Fruit fly (Drosophila melanogaster) whole organism, embryonic: ENCODE data around the gene eIF2alpha.

Experiments
- Asciz ChIP-seq: fragments of 200-800 bp; sonication (Bioruptor generic); optimal IDR thresholded peaks from 2 replicates; lab custom pipeline; 2017; ENCODE audit warnings: missing biosample characterization, mild to moderate bottlenecking, missing genetic modification characterization, missing genetic modification reagents
- Atf3 ChIP-seq: fragments of 200-800 bp; sonication (Bioruptor generic); optimal IDR thresholded peaks from 3 replicates; lab custom pipeline; 2016; ENCODE audit warnings: missing biosample characterization, missing genetic modification characterization
- B-H2 ChIP-seq: fragments of 200-800 bp; sonication (Bioruptor generic); optimal IDR thresholded peaks from 2 replicates; lab custom pipeline; 2018; ENCODE audit warnings: missing biosample characterization, mild to moderate bottlenecking, missing genetic modification characterization
- CG10366 ChIP-seq: fragments of 200-800 bp; sonication (Bioruptor generic); IDR thresholded peaks from 2 replicates; pipeline ENCODE4 v1.3.6; 2022; ENCODE audit warnings: missing biosample characterization, missing genetic modification characterization
- CG10979 ChIP-seq: fragments of 200-800 bp; sonication (Bioruptor generic); optimal IDR thresholded peaks from 2 replicates; lab custom pipeline; 2018; ENCODE audit warnings: missing biosample characterization, mild to moderate bottlenecking, missing genetic modification characterization, moderate library complexity
- CG12236 ChIP-seq: fragments of 200-800 bp; sonication (Bioruptor generic); optimal IDR thresholded peaks from 2 replicates; lab custom pipeline; 2016; ENCODE audit warnings: missing biosample characterization, missing genetic modification characterization
- CG12299 ChIP-seq: fragments of 200-800 bp; sonication (Bioruptor generic); optimal IDR thresholded peaks from 2 replicates; lab custom pipeline; 2018; ENCODE audit warnings: missing biosample characterization, mild to moderate bottlenecking, missing genetic modification characterization
- CG13123 ChIP-seq: fragments of 200-800 bp; sonication (Bioruptor generic); optimal IDR thresholded peaks from 2 replicates; lab custom pipeline; 2016; ENCODE audit warnings: missing biosample characterization, missing genetic modification characterization
- CG17186 ChIP-seq: fragments of 200-800 bp; sonication (Bioruptor generic); optimal IDR thresholded peaks from 3 replicates; lab custom pipeline; 2017; ENCODE audit warnings: missing biosample characterization, missing genetic modification reagents, missing genetic modification characterization
- CG18764 ChIP-seq: fragments of 200-800 bp; sonication (Bioruptor generic); optimal IDR thresholded peaks from 3 replicates; lab custom pipeline; 2016; ENCODE audit warnings: missing biosample characterization, missing genetic modification characterization
- CG2678 ChIP-seq: fragments of 200-800 bp; sonication (Bioruptor generic); optimal IDR thresholded peaks from 3 replicates; lab custom pipeline; 2019; ENCODE audit warnings: missing biosample characterization, mild to moderate bottlenecking, missing genetic modification characterization, moderate library complexity
- CG30020 ChIP-seq: fragments of 200-800 bp; optimal IDR thresholded peaks from 2 replicates; lab custom pipeline; 2019; ENCODE audit warnings: missing biosample characterization, mild to moderate bottlenecking, missing genetic modification characterization, moderate library complexity
- CG5953 ChIP-seq: fragments of 200-800 bp; sonication (Bioruptor generic); IDR thresholded peaks from 2 replicates; pipeline ENCODE4 v1.3.6; 2022; ENCODE audit warnings: missing biosample characterization, missing genetic modification characterization
- CG8089 ChIP-seq: fragments of 200-800 bp; sonication (Bioruptor generic); optimal IDR thresholded peaks from 3 replicates; lab custom pipeline; 2016; ENCODE audit warnings: missing biosample characterization, missing genetic modification characterization
- CG8290 ChIP-seq, 3 experiments: fragments of 200-800 bp; sonication (Bioruptor generic); optimal IDR thresholded peaks; 2 replicates each; lab custom pipeline; 2016 to 2019; ENCODE audit warnings: missing biosample characterization in 3 of 3, missing genetic modification characterization in 3 of 3, mild to moderate bottlenecking in 2 of 3, moderate library complexity in 1 of 3
- CTCF ChIP-seq: fragments of 200-800 bp; sonication (Bioruptor generic); optimal IDR thresholded peaks from 2 replicates; lab custom pipeline; 2017; ENCODE audit warnings: missing biosample characterization, mild to moderate bottlenecking, missing genetic modification characterization, moderate library complexity
- Dfd ChIP-seq, 2 experiments: fragments of >200 bp; optimal IDR thresholded peaks; 2 replicates each; lab custom pipeline; 2017; ENCODE audit warnings: missing biosample characterization in 2 of 2, missing genetic modification characterization in 2 of 2
- Dll ChIP-seq: fragments of 200-800 bp; sonication (Bioruptor generic); IDR thresholded peaks from 4 replicates; pipeline ENCODE4 v1.3.6; 2022; ENCODE audit warnings: missing biosample characterization, missing genetic modification characterization; ENCODE audit not compliant: partially characterized antibody
- Drgx ChIP-seq: fragments of 200-800 bp; sonication (Bioruptor generic); IDR thresholded peaks from 2 replicates; pipeline ENCODE4 v1.3.6; 2022; ENCODE audit warnings: missing biosample characterization, missing genetic modification characterization
- E2f2 ChIP-seq: fragments of 200-800 bp; sonication (Bioruptor generic); IDR thresholded peaks from 2 replicates; pipeline ENCODE4 v1.3.6; 2022; ENCODE audit warnings: missing biosample characterization, missing genetic modification characterization
- ERR ChIP-seq: fragments of 200-800 bp; sonication (Bioruptor generic); optimal IDR thresholded peaks from 2 replicates; lab custom pipeline; 2016; ENCODE audit warnings: missing biosample characterization, missing genetic modification characterization
- Fer1 ChIP-seq: fragments of 200-800 bp; sonication (Bioruptor generic); optimal IDR thresholded peaks from 2 replicates; lab custom pipeline; 2017; ENCODE audit warnings: missing biosample characterization, mild to moderate bottlenecking, missing genetic modification characterization
- Gug ChIP-seq: fragments of 200-800 bp; sonication (Bioruptor generic); IDR thresholded peaks from 4 replicates; pipeline ENCODE4 v1.3.6; 2022; ENCODE audit warnings: missing biosample characterization, missing genetic modification characterization
- Hey ChIP-seq: fragments of 200-800 bp; sonication (Bioruptor generic); optimal IDR thresholded peaks from 3 replicates; lab custom pipeline; 2018; ENCODE audit warnings: missing biosample characterization, mild to moderate bottlenecking, missing genetic modification characterization
- Meics ChIP-seq: fragments of 200-800 bp; sonication (Bioruptor generic); optimal IDR thresholded peaks from 2 replicates; lab custom pipeline; 2017; ENCODE audit warnings: missing biosample characterization, mild to moderate bottlenecking, missing genetic modification characterization
- Mrtf ChIP-seq: fragments of 200-800 bp; sonication (Bioruptor generic); IDR thresholded peaks from 3 replicates; pipeline ENCODE4 v1.3.6; 2022; ENCODE audit warnings: missing biosample characterization, missing genetic modification characterization
- Oli ChIP-seq: fragments of 200-800 bp; sonication (Bioruptor generic); optimal IDR thresholded peaks from 2 replicates; lab custom pipeline; 2018; ENCODE audit warnings: missing biosample characterization, mild to moderate bottlenecking, missing genetic modification characterization, moderate library complexity
- TFAM ChIP-seq: fragments of 200-800 bp; sonication (Bioruptor generic); optimal IDR thresholded peaks from 2 replicates; lab custom pipeline; 2017; ENCODE audit warnings: missing biosample characterization, missing genetic modification characterization, inconsistent platforms
- Vsx1 ChIP-seq: fragments of 200-800 bp; sonication (Bioruptor generic); optimal IDR thresholded peaks from 2 replicates; lab custom pipeline; 2017; ENCODE audit warnings: missing biosample characterization, mild to moderate bottlenecking, missing genetic modification characterization, missing genetic modification reagents
- YL-1 ChIP-seq: fragments of 200-800 bp; sonication (Bioruptor generic); optimal IDR thresholded peaks from 3 replicates; lab custom pipeline; 2017; ENCODE audit warnings: missing biosample characterization, mild to moderate bottlenecking, missing genetic modification characterization
- bowl ChIP-seq: fragments of 200-800 bp; sonication (Bioruptor generic); IDR thresholded peaks from 2 replicates; pipeline ENCODE4 v1.3.6; 2022; ENCODE audit warnings: missing biosample characterization, missing genetic modification characterization
- chinmo ChIP-seq: fragments of 200-800 bp; sonication (Bioruptor generic); IDR thresholded peaks from 4 replicates; pipeline ENCODE4 v1.3.6; 2022; ENCODE audit warnings: missing biosample characterization, missing genetic modification characterization; ENCODE audit not compliant: partially characterized antibody
- dpn ChIP-seq, 2 experiments: fragments of 200-800 bp; sonication (Bioruptor generic); optimal IDR thresholded peaks; 3 replicates each; lab custom pipeline; 2016; ENCODE audit warnings: missing biosample characterization in 2 of 2, missing genetic modification characterization in 2 of 2
- en ChIP-seq: fragments of 200-800 bp; sonication (Bioruptor generic); optimal IDR thresholded peaks from 2 replicates; lab custom pipeline; 2016; ENCODE audit warnings: missing biosample characterization, missing genetic modification characterization
- ewg ChIP-seq: fragments of 200-800 bp; sonication (Bioruptor generic); optimal IDR thresholded peaks from 3 replicates; lab custom pipeline; 2017; ENCODE audit warnings: mild to moderate bottlenecking, missing biosample characterization, missing genetic modification reagents, missing genetic modification characterization
- exex ChIP-seq: fragments of 200-800 bp; sonication (Bioruptor generic); optimal IDR thresholded peaks from 4 replicates; lab custom pipeline; 2018; ENCODE audit warnings: missing biosample characterization, mild to moderate bottlenecking, missing genetic modification characterization, moderate library complexity
- grn ChIP-seq: fragments of 200-800 bp; sonication (Bioruptor generic); optimal IDR thresholded peaks from 3 replicates; lab custom pipeline; 2017; ENCODE audit warnings: missing biosample characterization, missing genetic modification characterization
- lov ChIP-seq, 2 experiments: fragments of 200-800 bp in 1 of 2; fragments of >200 bp in 1 of 2; sonication (Bioruptor generic) in 1 of 2; IDR thresholded peaks in 1 of 2; optimal IDR thresholded peaks in 1 of 2; 2 replicates in 1 of 2; 3 replicates in 1 of 2; pipeline versions ENCODE4 v1.3.6 to Lab custom; 2017 to 2022; ENCODE audit warnings: missing biosample characterization in 1 of 2, missing genetic modification characterization in 1 of 2
- nerfin-2 ChIP-seq: fragments of 200-800 bp; sonication (Bioruptor generic); IDR thresholded peaks from 2 replicates; pipeline ENCODE4 v1.3.6; 2022; ENCODE audit warnings: missing biosample characterization, missing genetic modification characterization; ENCODE audit not compliant: partially characterized antibody
- phol ChIP-seq: fragments of 200-800 bp; sonication (Bioruptor generic); optimal IDR thresholded peaks from 3 replicates; lab custom pipeline; 2018; ENCODE audit warnings: missing biosample characterization, mild to moderate bottlenecking, missing genetic modification characterization, moderate library complexity
- psq ChIP-seq: fragments of 200-800 bp; sonication (Bioruptor generic); optimal IDR thresholded peaks from 2 replicates; lab custom pipeline; 2017; ENCODE audit warnings: missing biosample characterization, missing genetic modification characterization
- pzg ChIP-seq: fragments of 200-800 bp; sonication (Bioruptor generic); optimal IDR thresholded peaks from 3 replicates; lab custom pipeline; 2018; ENCODE audit warnings: missing biosample characterization, mild to moderate bottlenecking, missing genetic modification characterization, moderate library complexity
- run ChIP-seq: fragments of 200-800 bp; sonication (Bioruptor generic); optimal IDR thresholded peaks from 3 replicates; lab custom pipeline; 2018; ENCODE audit warnings: missing biosample characterization, mild to moderate bottlenecking, missing genetic modification characterization
- sens ChIP-seq: fragments of 200-800 bp; sonication (Bioruptor generic); peaks from one replicate; lab custom pipeline; 2016; ENCODE audit warnings: missing biosample characterization, missing genetic modification characterization
- seq ChIP-seq: fragments of 200-800 bp; sonication (Bioruptor generic); IDR thresholded peaks from 2 replicates; pipeline ENCODE4 v1.3.6; 2022; ENCODE audit warnings: missing biosample characterization, missing genetic modification characterization
- slbo ChIP-seq: fragments of 200-800 bp; sonication (Bioruptor generic); IDR thresholded peaks from 2 replicates; pipeline ENCODE4 v1.3.6; 2022; ENCODE audit warnings: missing biosample characterization, missing genetic modification characterization
- sug ChIP-seq: fragments of 200-800 bp; optimal IDR thresholded peaks from 2 replicates; lab custom pipeline; 2019; ENCODE audit warnings: missing biosample characterization, mild to moderate bottlenecking, missing genetic modification characterization, moderate library complexity
- ttk ChIP-seq: fragments of 200-800 bp; sonication (Bioruptor generic); IDR thresholded peaks from 2 replicates; pipeline ENCODE4 v2.1.2; 2022; ENCODE audit warnings: missing biosample characterization, missing genetic modification characterization
- yki ChIP-seq: fragments of >200 bp; optimal IDR thresholded peaks from 3 replicates; lab custom pipeline; 2018
- zf30C ChIP-seq: fragments of 200-800 bp; sonication (Bioruptor generic); optimal IDR thresholded peaks from 3 replicates; lab custom pipeline; 2018; ENCODE audit warnings: missing biosample characterization, mild to moderate bottlenecking, missing genetic modification characterization

eIF2alpha gene

dm6 chrX:16403811-16404420, 42.9 kb downstream of the eIF2alpha start (continued):
- TF ChIP-seq dpn (GFP tag; optimal IDR thresholded peaks at IDR 0.05; lab: Kevin White, UChicago) (peak; percentile 62 to 84), CG10366 (GFP tag; lab: Robert Waterston, UW) (peak; percentile 77), Gug (peak; percentile 46; the same call in 1 of the 4 replicates), CG30020 (tag; lab: Kevin White, UChicago) (no peak), CG8089 (no peak), Vsx1 (no peak), Oli (tag; lab: Kevin White, UChicago) (peak; percentile 85), Mrtf (GFP tag; lab: Robert Waterston, UW) (peak; percentile 59; the same call in 1 of the 3 replicates), CG8290 (GFP tag; optimal IDR thresholded peaks at IDR 0.05; lab: Kevin White, UChicago) (peak; percentile 20), CG8290 (tag; optimal IDR thresholded peaks at IDR 0.05; lab: Kevin White, UChicago) (no peak), Meics (GFP tag; lab: Kevin White, UChicago) (peak; percentile 86), CG17186 (GFP tag; lab: Kevin White, UChicago) (no peak), YL-1 (GFP tag; lab: Kevin White, UChicago) (no peak), nerfin-2 (GFP tag; lab: Robert Waterston, UW) (no peak), ERR (GFP tag; lab: Kevin White, UChicago) (peak; percentile 26), Atf3 (GFP tag; lab: Kevin White, UChicago) (no peak), sens (GFP tag; lab: Kevin White, UChicago) (peak; percentile 92), B-H2 (no peak), Asciz (GFP tag; lab: Kevin White, UChicago) (peak; percentile 78), Fer1 (GFP tag; lab: Kevin White, UChicago) (peak; percentile 85), psq (GFP tag; lab: Kevin White, UChicago) (no peak), CG12299 (peak; percentile 46), Hey (tag; lab: Kevin White, UChicago) (peak; percentile 55), pzg (no peak), yki (lab: Kevin White, UChicago) (no peak), CG5953 (GFP tag; lab: Robert Waterston, UW) (peak; percentile 81), grn (GFP tag; lab: Kevin White, UChicago) (peak; percentile 94), CG2678 (peak; percentile 89), CG10979 (peak; percentile 59), seq (GFP tag; lab: Robert Waterston, UW) (peak; percentile 78), CG18764 (GFP tag; lab: Kevin White, UChicago) (no peak), Dfd (GFP tag; optimal IDR thresholded peaks at IDR 0.05; lab: Kevin White, UChicago) (no peak), CG13123 (GFP tag; lab: Kevin White, UChicago) (no peak), slbo (peak; percentile 85), lov (optimal IDR thresholded peaks at IDR 0.05; lab: Kevin White, UChicago) (no peak), lov (GFP tag; IDR thresholded peaks at IDR 0.05; lab: Robert Waterston, UW) (no peak), CTCF (no peak), exex (tag; lab: Kevin White, UChicago) (peak; percentile 99), E2f2 (GFP tag; lab: Robert Waterston, UW) (peak; percentile 56), Dll (GFP tag; lab: Robert Waterston, UW) (no peak), ttk (GFP tag; lab: Robert Waterston, UW) (peak; percentile 68), zf30C (no peak), CG12236 (GFP tag; lab: Kevin White, UChicago) (no peak), bowl (peak; percentile 43; the same call in 1 of the 2 replicates), en (GFP tag; lab: Kevin White, UChicago) (peak; percentile 15), run (peak; percentile 61), ewg (peak; percentile 56), phol (tag; lab: Kevin White, UChicago) (peak; percentile 74), sug (peak; percentile 70), Drgx (peak; percentile 90), chinmo (GFP tag; lab: Robert Waterston, UW) (no peak), TFAM (no peak)
